Worm (Caenorhabditis elegans): ENCODE data around the gene Y38A10A.11.

DNA sequence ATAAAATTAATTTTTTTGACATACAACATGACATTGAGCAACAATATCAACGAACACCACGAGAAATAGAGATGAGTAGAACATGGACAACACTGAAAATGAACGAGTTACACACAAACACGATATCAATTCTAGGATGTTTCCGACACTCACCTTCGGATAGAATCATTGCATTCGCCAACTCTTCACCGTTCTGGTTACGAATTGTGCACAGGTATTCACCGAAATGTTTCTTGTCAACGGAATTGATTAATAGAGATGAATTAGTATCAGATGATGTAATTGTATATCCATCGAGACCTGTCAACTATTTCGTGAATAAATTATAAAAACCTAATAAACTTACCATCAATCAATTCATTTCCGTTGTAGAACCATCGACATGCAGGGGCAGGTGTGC lies 18.3 kb upstream of the Y38A10A.11 start:
- no peak for TF ChIP-seq ama-1 (optimal IDR thresholded peaks at IDR 0.05)
- TF ChIP-seq ets-7 (tag; optimal IDR thresholded peaks at IDR 0.05), result no peak
- TF ChIP-seq tra-4 (tag; optimal IDR thresholded peaks at IDR 0.05), result no peak
- TF ChIP-seq hnd-1 (tag; optimal IDR thresholded peaks at IDR 0.05), result no peak
- TF ChIP-seq pes-1 (GFP tag; IDR thresholded peaks at IDR 0.05), result no peak
- TF ChIP-seq tbx-11 (GFP tag; IDR thresholded peaks at IDR 0.05), result no peak
- no peak for TF ChIP-seq flt-1 (GFP tag; IDR thresholded peaks at IDR 0.05)

Data from whole organism, early embryonic.